Worm (Caenorhabditis elegans) whole organism, L4 larva: ENCODE data around the gene fbxa-197.

Experiments used
- aly-2 ChIP-seq: sonication (generic microtip); optimal IDR thresholded peaks from 2 replicates; lab custom pipeline; 2018; ENCODE audit warnings: missing biosample characterization, missing genetic modification characterization
- ces-1 ChIP-seq: fragments of 150-350 bp; sonication (generic microtip); optimal IDR thresholded peaks from 4 replicates; lab custom pipeline; 2014; ENCODE audit warnings: missing biosample characterization, missing genetic modification reagents, missing genetic modification characterization
- unc-39 ChIP-seq: sonication (generic microtip); optimal IDR thresholded peaks from 2 replicates; lab custom pipeline; 2017; ENCODE audit warnings: missing biosample characterization, missing genetic modification characterization

ce11 chrV:15831586-15831985 lies 35.9 kb upstream of the fbxa-197 start, which contains the start of gene srbc-56:
- TF ChIP-seq unc-39 (tag; lab: Kevin White, UChicago) = no peak
- TF ChIP-seq aly-2 (tag; lab: Kevin White, UChicago) = no peak
- TF ChIP-seq ces-1 (GFP tag; lab: Kevin White, UChicago) = no peak
